Worm (Caenorhabditis elegans) whole organism, young adult: ENCODE data around the gene F20G2.6.

Experiments used
- D2030.7 ChIP-seq: fragments of 200-800 bp; sonication (Bioruptor generic); IDR thresholded peaks from 2 replicates; pipeline ENCODE4 v1.3.6; 2022; ENCODE audit warnings: missing genetic modification reagents, missing genetic modification characterization, missing compliant biosample characterization
- F49E8.2 ChIP-seq: sonication (generic microtip); optimal IDR thresholded peaks from 3 replicates; lab custom pipeline; 2017; ENCODE audit warnings: missing genetic modification characterization, mild to moderate bottlenecking, missing compliant biosample characterization, antibody characterized with exemption, moderate library complexity; ENCODE audit not compliant: insufficient read depth
- Y53G8AR.9 ChIP-seq: fragments of 200-800 bp; sonication (Bioruptor generic); conservative IDR thresholded peaks from 2 replicates; pipeline ENCODE4 v1.3.6; 2022; ENCODE audit warnings: missing genetic modification reagents, missing genetic modification characterization, missing compliant biosample characterization
- attf-3 ChIP-seq: fragments of 200-800 bp; sonication (Bioruptor generic); conservative IDR thresholded peaks from 2 replicates; pipeline ENCODE4 v1.3.6; 2022; ENCODE audit warnings: missing genetic modification reagents, missing genetic modification characterization, missing compliant biosample characterization
- attf-5 ChIP-seq: fragments of 200-800 bp; sonication (Bioruptor generic); optimal IDR thresholded peaks from 2 replicates; lab custom pipeline; 2018; ENCODE audit warnings: mild to moderate bottlenecking, missing genetic modification characterization, missing compliant biosample characterization
- bed-1 ChIP-seq: fragments of 200-800 bp; sonication (Bioruptor generic); IDR thresholded peaks from 2 replicates; pipeline ENCODE4 v1.3.6; 2022; ENCODE audit warnings: missing genetic modification reagents, missing genetic modification characterization, missing compliant biosample characterization
- cebp-1 ChIP-seq, 2 experiments: fragments of 200-800 bp in 1 of 2; sonication (Bioruptor generic) in 1 of 2; sonication (generic microtip) in 1 of 2; IDR thresholded peaks in 1 of 2; optimal IDR thresholded peaks in 1 of 2; 2 replicates each; pipeline versions ENCODE4 v1.3.6 to Lab custom; 2017 to 2022; ENCODE audit warnings: missing compliant biosample characterization in 2 of 2, missing genetic modification characterization in 2 of 2, mild to moderate bottlenecking in 1 of 2, missing genetic modification reagents in 1 of 2, moderate library complexity in 1 of 2
- die-1 ChIP-seq: sonication (generic microtip); optimal IDR thresholded peaks from 2 replicates; lab custom pipeline; 2016; ENCODE audit warnings: missing genotype, mild to moderate bottlenecking, missing genetic modification characterization, missing compliant biosample characterization
- egl-44 ChIP-seq: fragments of 200-800 bp; sonication (Bioruptor generic); IDR thresholded peaks from 2 replicates; pipeline ENCODE4 v1.3.6; 2022; ENCODE audit warnings: missing genetic modification reagents, missing genetic modification characterization, missing compliant biosample characterization
- ets-4 ChIP-seq: fragments of 200-800 bp; sonication (Bioruptor generic); optimal IDR thresholded peaks from 2 replicates; lab custom pipeline; 2018; ENCODE audit warnings: mild to moderate bottlenecking, missing genetic modification characterization, missing compliant biosample characterization
- hmg-20 ChIP-seq: fragments of 200-800 bp; sonication (Bioruptor generic); IDR thresholded peaks from 2 replicates; pipeline ENCODE4 v1.3.6; 2022; ENCODE audit warnings: missing genetic modification reagents, missing genetic modification characterization, missing compliant biosample characterization
- hrde-1 ChIP-seq: sonication (generic microtip); optimal IDR thresholded peaks from 2 replicates; lab custom pipeline; 2016; ENCODE audit warnings: missing genetic modification characterization, mild to moderate bottlenecking, missing compliant biosample characterization, moderate library complexity, missing genotype, missing genetic modification reagents, borderline replicate concordance
- lag-1 ChIP-seq: fragments of 200-800 bp; sonication (Bioruptor generic); IDR thresholded peaks from 2 replicates; pipeline ENCODE4 v1.3.6; 2022; ENCODE audit warnings: missing genetic modification reagents, missing genetic modification characterization, missing compliant biosample characterization
- let-607 ChIP-seq, 2 experiments: fragments of 200-800 bp in 1 of 2; sonication (Bioruptor generic) in 1 of 2; sonication (generic microtip) in 1 of 2; optimal IDR thresholded peaks; 2 replicates each; lab custom pipeline; 2016 to 2018; ENCODE audit warnings: mild to moderate bottlenecking in 2 of 2, missing compliant biosample characterization in 2 of 2, missing genetic modification characterization in 2 of 2, moderate library complexity in 2 of 2, missing genotype in 1 of 2
- lin-54 ChIP-seq: fragments of 200-800 bp; sonication (Bioruptor generic); optimal IDR thresholded peaks from 2 replicates; lab custom pipeline; 2018; ENCODE audit warnings: mild to moderate bottlenecking, missing genetic modification characterization, missing compliant biosample characterization
- madf-6 ChIP-seq: fragments of 200-800 bp; sonication (Bioruptor generic); IDR thresholded peaks from 2 replicates; pipeline ENCODE4 v1.3.6; 2022; ENCODE audit warnings: missing genetic modification reagents, missing genetic modification characterization, missing compliant biosample characterization
- mes-4 ChIP-seq: sonication (generic microtip); optimal IDR thresholded peaks from 2 replicates; lab custom pipeline; 2016; ENCODE audit warnings: missing genotype, missing genetic modification characterization, missing compliant biosample characterization
- mxl-1 ChIP-seq: sonication (generic microtip); optimal IDR thresholded peaks from 2 replicates; lab custom pipeline; 2016; ENCODE audit warnings: missing genetic modification characterization, missing compliant biosample characterization
- nfya-1 ChIP-seq: sonication (generic microtip); optimal IDR thresholded peaks from 2 replicates; lab custom pipeline; 2017; ENCODE audit warnings: antibody characterized with exemption, missing compliant biosample characterization, missing genetic modification characterization, borderline replicate concordance; ENCODE audit not compliant: insufficient read depth
- nhr-80 ChIP-seq: sonication (generic microtip); optimal IDR thresholded peaks from 2 replicates; lab custom pipeline; 2016; ENCODE audit warnings: missing genetic modification characterization, missing compliant biosample characterization
- snpc-3.4 ChIP-seq: sonication (generic microtip); optimal IDR thresholded peaks from 2 replicates; lab custom pipeline; 2017; ENCODE audit warnings: missing genetic modification characterization, mild to moderate bottlenecking, missing compliant biosample characterization, antibody characterized with exemption, moderate library complexity, missing genotype, missing genetic modification reagents
- unc-130 ChIP-seq: sonication (generic microtip); optimal IDR thresholded peaks from 2 replicates; lab custom pipeline; 2016; ENCODE audit warnings: missing genetic modification reagents, missing genetic modification characterization, missing compliant biosample characterization
- ztf-3 ChIP-seq: fragments of 200-800 bp; sonication (Bioruptor generic); optimal IDR thresholded peaks from 2 replicates; lab custom pipeline; 2018; ENCODE audit warnings: mild to moderate bottlenecking, missing genetic modification characterization, missing compliant biosample characterization

Gene F20G2.6

DNA sequence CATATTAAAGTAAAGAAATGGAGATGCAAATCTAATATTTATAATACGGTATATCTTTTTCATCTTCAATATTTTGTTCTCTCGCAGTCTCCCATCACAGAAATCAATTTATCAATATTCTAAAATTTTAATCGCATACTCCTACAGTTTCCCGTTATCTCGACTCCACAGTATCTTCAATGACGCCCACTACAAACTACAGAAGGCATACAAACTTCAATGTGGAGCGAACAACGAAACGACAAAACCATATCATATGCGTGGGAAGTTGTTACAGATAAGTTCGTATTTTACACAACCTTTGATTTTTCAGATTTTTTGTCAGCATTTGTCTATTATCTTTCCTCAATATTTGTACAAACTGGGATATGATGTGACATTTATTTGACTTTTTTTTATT, 23.0 kb upstream of the F20G2.6 start:
- TF ChIP-seq mes-4 (tag; lab: Kevin White, UChicago) (no peak), ztf-3 (GFP tag; lab: Kevin White, UChicago) (no peak), egl-44 (GFP tag; lab: Robert Waterston, UW) (no peak), nhr-80 (tag; lab: Kevin White, UChicago) (peak; percentile 49)

DNA sequence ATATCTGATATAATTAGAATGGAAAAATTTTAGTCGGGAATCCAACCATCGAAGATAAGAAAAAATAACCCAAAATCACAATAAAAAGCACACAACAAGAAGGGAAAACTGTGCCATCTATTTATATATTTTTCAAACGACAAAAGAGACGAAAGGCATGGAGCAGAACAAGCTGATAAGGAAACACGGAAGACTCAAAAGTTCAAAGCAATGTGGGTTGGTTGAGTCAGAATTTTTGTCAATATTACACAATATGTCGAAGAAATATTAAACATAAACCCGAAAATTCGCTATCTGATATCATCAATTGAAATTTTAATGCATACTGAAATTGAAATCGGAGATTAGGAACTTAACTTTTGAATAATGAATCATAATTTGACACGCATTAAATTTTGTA, 18.0 kb upstream of the F20G2.6 start, which contains the start of gene F35E12.9:
TSS of gene F35E12.9 (minus strand) at position 227 of the 400 bp plus-strand sequence.
- TF ChIP-seq madf-6 (GFP tag; lab: Robert Waterston, UW) (no peak), nhr-80 (tag; lab: Kevin White, UChicago) (peak; percentile 84)

DNA sequence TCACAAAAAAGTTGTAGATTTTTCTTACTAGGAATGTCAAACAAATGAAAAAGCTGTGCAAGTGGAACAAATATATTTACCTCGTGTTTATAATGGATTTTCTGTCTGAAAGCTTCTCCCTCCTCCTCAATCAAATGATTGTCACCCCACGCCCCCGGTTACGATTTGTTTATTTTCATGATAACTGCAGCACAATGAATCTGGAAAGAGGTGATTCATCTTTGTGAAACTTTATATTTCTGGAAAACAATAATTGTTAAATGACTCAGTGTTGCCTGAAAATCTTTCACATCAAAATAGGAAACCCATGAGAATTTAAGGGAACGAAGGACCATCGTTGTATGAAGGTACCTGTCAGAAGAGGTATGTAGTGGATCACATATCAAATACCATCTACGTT, 14.2 kb upstream of the F20G2.6 start, which contains the start of gene F35E12.10:
TSS of gene F35E12.10 (minus strand) at position 101 of the 400 bp plus-strand sequence.
- TF ChIP-seq Y53G8AR.9 (GFP tag; lab: Robert Waterston, UW) = no peak
- TF ChIP-seq hmg-20 (GFP tag; lab: Robert Waterston, UW) = no peak
- no peak for TF ChIP-seq nfya-1
- no peak for TF ChIP-seq bed-1 (GFP tag; lab: Robert Waterston, UW)
- TF ChIP-seq F49E8.2 (tag; lab: Kevin White, UChicago) = no peak
- no peak for TF ChIP-seq lin-54 (GFP tag; lab: Kevin White, UChicago)
- TF ChIP-seq mxl-1 (tag; lab: Kevin White, UChicago) = no peak
- TF ChIP-seq snpc-3.4 (tag; lab: Kevin White, UChicago) = no peak
- TF ChIP-seq mes-4 (tag; lab: Kevin White, UChicago) = no peak
- no peak for TF ChIP-seq hrde-1

DNA sequence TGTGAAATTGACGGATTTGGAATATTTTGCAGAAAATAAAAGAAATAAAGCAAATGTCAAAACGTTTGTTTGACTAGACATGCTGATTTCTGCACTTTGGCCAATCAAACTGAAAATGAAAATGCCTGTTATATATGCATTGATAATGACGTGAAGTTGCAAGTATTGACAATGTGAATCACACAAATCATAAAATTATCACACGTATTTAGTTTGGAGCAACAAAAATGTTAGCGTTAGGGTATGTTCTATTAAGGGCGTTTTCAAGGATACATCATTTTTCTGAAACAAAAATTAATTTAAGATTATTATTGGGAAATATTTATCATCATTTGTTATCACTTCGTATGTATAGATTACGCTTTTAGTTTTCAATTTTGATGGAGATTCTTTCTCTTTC, 11.1 kb upstream of the F20G2.6 start, which contains the start of gene cld-9:
TSS of gene cld-9 (minus strand) at position 81 of the 400 bp plus-strand sequence.
- TF ChIP-seq lag-1 (GFP tag; lab: Robert Waterston, UW) (no peak), nhr-80 (tag; lab: Kevin White, UChicago) (peak; percentile 52), cebp-1 (GFP tag; IDR thresholded peaks at IDR 0.05; lab: Robert Waterston, UW) (no peak), cebp-1 (tag; optimal IDR thresholded peaks at IDR 0.05; lab: Kevin White, UChicago) (no peak)

DNA sequence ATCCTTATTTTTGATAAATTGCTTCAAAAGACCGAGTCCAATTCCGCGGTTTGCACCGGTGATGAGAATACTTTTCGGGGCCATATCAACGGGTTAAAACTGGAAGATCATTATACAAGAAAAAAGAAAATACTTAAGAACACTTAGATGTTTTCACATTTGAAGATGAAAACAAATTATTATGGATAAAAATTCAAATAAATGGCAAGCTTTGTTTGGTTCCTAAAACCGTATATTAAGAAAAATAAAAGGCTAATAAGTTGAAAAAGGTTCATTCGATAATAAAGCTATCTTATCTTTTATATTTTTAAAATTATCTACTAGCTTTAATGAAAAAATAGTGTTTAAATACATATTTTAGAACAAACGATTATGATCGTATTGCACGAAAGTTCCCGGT, 9.4 kb upstream of the F20G2.6 start, which contains the start of gene F20G2.1:
TSS of gene F20G2.1 (minus strand) at position 101 of the 400 bp plus-strand sequence.
- no peak for TF ChIP-seq let-607 (tag; optimal IDR thresholded peaks at IDR 0.05; lab: Kevin White, UChicago)
- no peak for TF ChIP-seq unc-130

DNA sequence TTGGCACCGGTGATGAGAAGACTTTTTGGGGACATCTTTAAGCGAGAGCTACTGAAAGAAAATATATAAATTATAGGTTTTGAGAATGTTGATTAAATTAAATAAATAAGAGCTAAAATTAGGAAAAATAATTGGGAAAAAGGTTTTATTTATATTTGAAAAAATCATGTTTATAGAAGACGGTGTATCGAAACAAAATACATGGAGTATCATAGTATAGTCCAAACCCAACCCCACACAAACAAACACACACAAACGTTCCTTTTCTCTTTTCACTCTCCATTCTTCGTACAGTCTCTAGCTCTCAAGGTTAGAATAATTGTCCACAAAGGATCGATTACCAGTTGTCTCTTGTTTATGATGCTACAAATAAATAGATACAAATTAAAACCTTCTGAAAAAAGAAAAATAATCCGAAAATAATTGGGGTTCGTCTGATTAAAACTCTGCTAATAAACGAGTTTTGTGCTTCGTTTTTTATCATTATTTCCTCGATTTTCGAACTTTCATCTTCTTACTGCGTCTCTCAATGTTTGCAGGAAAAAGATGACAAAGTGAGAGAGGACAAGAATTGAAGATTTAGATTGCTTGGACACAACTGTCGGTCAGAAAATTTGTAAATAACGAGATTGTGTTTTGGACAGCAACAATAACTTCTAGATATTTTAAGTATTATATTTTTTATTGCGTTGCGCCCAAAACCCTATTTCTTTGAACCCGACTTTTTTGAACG, 6.4 kb upstream of the F20G2.6 start, which contains the start of gene F20G2.2:
TSS of gene F20G2.2 (minus strand) at position 51 of the 733 bp plus-strand sequence.
- TF ChIP-seq lag-1 (GFP tag; lab: Robert Waterston, UW) (no peak), ets-4 (no peak), attf-3 (GFP tag; lab: Robert Waterston, UW) (no peak), D2030.7 (GFP tag; lab: Robert Waterston, UW) (no peak), nhr-80 (tag; lab: Kevin White, UChicago) (peak; percentile 23), die-1 (no peak)

DNA sequence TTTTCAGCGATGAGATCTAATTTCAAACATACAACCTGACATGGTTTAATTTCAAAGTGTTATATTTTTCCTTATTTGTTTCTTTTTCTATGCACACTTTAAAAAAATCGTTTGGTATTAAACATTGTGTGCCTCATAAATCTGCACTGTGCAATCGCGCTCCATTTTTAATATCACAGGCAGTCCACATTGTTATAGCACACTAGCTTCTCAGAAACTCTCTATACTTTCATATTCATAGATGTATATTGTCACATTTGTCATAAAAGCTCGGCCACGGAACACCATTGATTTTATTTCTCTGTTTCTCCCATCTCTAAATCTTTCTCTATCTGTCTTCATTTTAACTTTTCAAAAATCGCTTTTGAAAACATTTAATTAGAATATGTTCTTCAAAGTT, 5.5 kb upstream of the F20G2.6 start:
- TF ChIP-seq nfya-1 (no peak), attf-5 (GFP tag; lab: Kevin White, UChicago) (peak; percentile 20)
- TF ChIP-seq, all 124 proteins: peak for 1
